Worm (Caenorhabditis elegans) whole organism, late embryonic: Measurements from ENCODE around the gene pgm-3.

Experiments
- C08G9.2 ChIP-seq: sonication (generic microtip); optimal IDR thresholded peaks from 2 replicates; lab custom pipeline; 2016; ENCODE audit warnings: mild to moderate bottlenecking, missing genetic modification characterization, moderate library complexity, missing compliant biosample characterization
- K02D7.2 ChIP-seq: sonication (generic microtip); optimal IDR thresholded peaks from 2 replicates; lab custom pipeline; 2017; ENCODE audit warnings: mild to moderate bottlenecking, missing genetic modification characterization, missing compliant biosample characterization
- T23F11.4 ChIP-seq: fragments of 200-800 bp; sonication (Bioruptor generic); optimal IDR thresholded peaks from 2 replicates; lab custom pipeline; 2018; ENCODE audit warnings: mild to moderate bottlenecking, missing genetic modification characterization, missing compliant biosample characterization
- ahr-1 ChIP-seq: sonication (generic microtip); optimal IDR thresholded peaks from 2 replicates; lab custom pipeline; 2016; ENCODE audit warnings: missing genetic modification characterization, missing compliant biosample characterization
- ama-1 ChIP-seq: fragments of 150-350 bp; optimal IDR thresholded peaks from 2 replicates; lab custom pipeline; 2014
- ceh-14 ChIP-seq: sonication (generic microtip); optimal IDR thresholded peaks from 2 replicates; lab custom pipeline; 2016; ENCODE audit warnings: missing genotype, missing genetic modification characterization, missing compliant biosample characterization
- ceh-18 ChIP-seq: sonication (generic microtip); optimal IDR thresholded peaks from 2 replicates; lab custom pipeline; 2016; ENCODE audit warnings: missing genetic modification characterization, missing compliant biosample characterization
- ceh-2 ChIP-seq: sonication (generic microtip); optimal IDR thresholded peaks from 2 replicates; lab custom pipeline; 2016; ENCODE audit warnings: missing genotype, missing genetic modification characterization, missing compliant biosample characterization
- ceh-22 ChIP-seq: sonication (generic microtip); optimal IDR thresholded peaks from 2 replicates; lab custom pipeline; 2017; ENCODE audit warnings: missing biosample characterization, missing genetic modification characterization
- ceh-31 ChIP-seq: sonication (generic microtip); optimal IDR thresholded peaks from 2 replicates; lab custom pipeline; 2016; ENCODE audit warnings: missing genetic modification characterization, missing compliant biosample characterization
- ceh-34 ChIP-seq: sonication (generic microtip); optimal IDR thresholded peaks from 2 replicates; lab custom pipeline; 2016; ENCODE audit warnings: mild to moderate bottlenecking, missing genetic modification characterization, missing compliant biosample characterization
- ceh-45 ChIP-seq: fragments of 200-800 bp; sonication (Bioruptor generic); IDR thresholded peaks from 2 replicates; pipeline ENCODE4 v1.3.6; 2022; ENCODE audit warnings: missing genetic modification reagents, missing genetic modification characterization, missing compliant biosample characterization
- ceh-48 ChIP-seq: sonication (generic microtip); optimal IDR thresholded peaks from 2 replicates; lab custom pipeline; 2016; ENCODE audit warnings: missing genetic modification characterization, inconsistent platforms, missing compliant biosample characterization
- ceh-6 ChIP-seq: fragments of 200-800 bp; sonication (Bioruptor generic); optimal IDR thresholded peaks from 2 replicates; lab custom pipeline; 2018; ENCODE audit warnings: mild to moderate bottlenecking, missing genetic modification characterization, missing compliant biosample characterization
- che-1 ChIP-seq: sonication (generic microtip); optimal IDR thresholded peaks from 2 replicates; lab custom pipeline; 2016; ENCODE audit warnings: mild to moderate bottlenecking, missing genetic modification characterization, missing compliant biosample characterization
- dmd-4 ChIP-seq: sonication (generic microtip); optimal IDR thresholded peaks from 2 replicates; lab custom pipeline; 2016; ENCODE audit warnings: borderline replicate concordance, missing genetic modification characterization, missing compliant biosample characterization
- dve-1 ChIP-seq: sonication (generic microtip); optimal IDR thresholded peaks from 2 replicates; lab custom pipeline; 2017; ENCODE audit warnings: antibody characterized with exemption, mild to moderate bottlenecking, missing genetic modification characterization, missing compliant biosample characterization
- elt-2 ChIP-seq: sonication (generic microtip); optimal IDR thresholded peaks from 2 replicates; lab custom pipeline; 2016; ENCODE audit warnings: missing genetic modification reagents, missing genetic modification characterization, missing compliant biosample characterization
- elt-4 ChIP-seq: sonication (generic microtip); optimal IDR thresholded peaks from 2 replicates; lab custom pipeline; 2016; ENCODE audit warnings: missing genetic modification characterization, missing compliant biosample characterization
- fkh-10 ChIP-seq: fragments of 150-350 bp; optimal IDR thresholded peaks from 2 replicates; lab custom pipeline; 2014; ENCODE audit warnings: missing biosample characterization, missing genetic modification reagents, missing genetic modification characterization
- fkh-6 ChIP-seq: sonication (generic microtip); optimal IDR thresholded peaks from 2 replicates; lab custom pipeline; 2016; ENCODE audit warnings: missing genetic modification characterization, missing compliant biosample characterization
- gmeb-2 ChIP-seq: sonication (generic microtip); optimal IDR thresholded peaks from 2 replicates; lab custom pipeline; 2016; ENCODE audit warnings: missing genetic modification characterization, inconsistent platforms, missing compliant biosample characterization
- hlh-13 ChIP-seq: fragments of 200-800 bp; sonication (Bioruptor generic); optimal IDR thresholded peaks from 2 replicates; lab custom pipeline; 2018; ENCODE audit warnings: mild to moderate bottlenecking, missing genetic modification characterization, missing compliant biosample characterization
- hlh-15 ChIP-seq: sonication (generic microtip); optimal IDR thresholded peaks from 2 replicates; lab custom pipeline; 2016; ENCODE audit warnings: missing genetic modification characterization, missing compliant biosample characterization
- hlh-8 ChIP-seq: sonication (generic microtip); optimal IDR thresholded peaks from 2 replicates; lab custom pipeline; 2016; ENCODE audit warnings: missing genotype, missing genetic modification characterization, missing compliant biosample characterization
- lim-6 ChIP-seq: sonication (generic microtip); optimal IDR thresholded peaks from 2 replicates; lab custom pipeline; 2016; ENCODE audit warnings: missing genetic modification characterization, missing compliant biosample characterization
- lin-11 ChIP-seq: fragments of 200-800 bp; sonication (Bioruptor generic); optimal IDR thresholded peaks from 2 replicates; lab custom pipeline; 2018; ENCODE audit warnings: mild to moderate bottlenecking, missing genetic modification characterization, missing compliant biosample characterization
- madf-2 ChIP-seq: sonication (generic microtip); optimal IDR thresholded peaks from 2 replicates; lab custom pipeline; 2017; ENCODE audit warnings: missing genetic modification characterization, missing compliant biosample characterization
- nfya-1 ChIP-seq: sonication (generic microtip); optimal IDR thresholded peaks from 2 replicates; lab custom pipeline; 2017; ENCODE audit warnings: missing genetic modification characterization, mild to moderate bottlenecking, missing compliant biosample characterization, antibody characterized with exemption, moderate library complexity
- nhr-232 ChIP-seq: sonication (generic microtip); optimal IDR thresholded peaks from 2 replicates; lab custom pipeline; 2016; ENCODE audit warnings: missing genetic modification characterization, missing compliant biosample characterization
- npax-4 ChIP-seq: sonication (generic microtip); optimal IDR thresholded peaks from 2 replicates; lab custom pipeline; 2016; ENCODE audit warnings: missing genetic modification characterization, missing compliant biosample characterization
- odd-2 ChIP-seq: sonication (generic microtip); optimal IDR thresholded peaks from 2 replicates; lab custom pipeline; 2017; ENCODE audit warnings: antibody characterized with exemption, mild to moderate bottlenecking, missing genetic modification characterization, missing compliant biosample characterization
- pag-3 ChIP-seq: sonication (generic microtip); optimal IDR thresholded peaks from 2 replicates; lab custom pipeline; 2016; ENCODE audit warnings: missing compliant biosample characterization, missing genetic modification characterization, borderline replicate concordance
- pat-9 ChIP-seq: fragments of 200-800 bp; sonication (Bioruptor generic); optimal IDR thresholded peaks from 2 replicates; lab custom pipeline; 2018; ENCODE audit warnings: mild to moderate bottlenecking, missing genetic modification characterization, moderate library complexity, missing compliant biosample characterization
- pax-1 ChIP-seq: fragments of 150-350 bp; optimal IDR thresholded peaks from 2 replicates; lab custom pipeline; 2014; ENCODE audit warnings: missing biosample characterization, missing genetic modification characterization
- pqm-1 ChIP-seq: sonication (generic microtip); optimal IDR thresholded peaks from 2 replicates; lab custom pipeline; 2016; ENCODE audit warnings: missing genetic modification characterization, missing compliant biosample characterization
- pros-1 ChIP-seq: fragments of 150-350 bp; optimal IDR thresholded peaks from 2 replicates; lab custom pipeline; 2014; ENCODE audit warnings: missing biosample characterization, missing genetic modification reagents, missing genetic modification characterization
- ref-2 ChIP-seq: sonication (generic microtip); optimal IDR thresholded peaks from 2 replicates; lab custom pipeline; 2016; ENCODE audit warnings: missing genetic modification characterization, missing compliant biosample characterization
- sdc-2 ChIP-seq: sonication (generic microtip); optimal IDR thresholded peaks from 2 replicates; lab custom pipeline; 2016; ENCODE audit warnings: missing genotype, missing genetic modification characterization, missing compliant biosample characterization
- sox-2 ChIP-seq: fragments of 200-800 bp; sonication (Bioruptor generic); IDR thresholded peaks from 2 replicates; pipeline ENCODE4 v1.3.6; 2022; ENCODE audit warnings: missing genetic modification reagents, missing genetic modification characterization, missing compliant biosample characterization
- syd-9 ChIP-seq: sonication (generic microtip); optimal IDR thresholded peaks from 2 replicates; lab custom pipeline; 2016; ENCODE audit warnings: mild to moderate bottlenecking, missing genetic modification characterization, moderate library complexity, missing compliant biosample characterization
- tbx-2 ChIP-seq: sonication (generic microtip); optimal IDR thresholded peaks from 2 replicates; lab custom pipeline; 2016; ENCODE audit warnings: missing genetic modification characterization, missing compliant biosample characterization
- tbx-7 ChIP-seq: sonication (generic microtip); optimal IDR thresholded peaks from 2 replicates; lab custom pipeline; 2016; ENCODE audit warnings: missing genotype, missing genetic modification characterization, missing compliant biosample characterization
- unc-42 ChIP-seq: sonication (generic microtip); optimal IDR thresholded peaks from 2 replicates; lab custom pipeline; 2016; ENCODE audit warnings: missing genotype, missing genetic modification characterization, missing compliant biosample characterization
- unc-55 ChIP-seq: sonication (generic microtip); optimal IDR thresholded peaks from 2 replicates; lab custom pipeline; 2017; ENCODE audit warnings: missing biosample characterization, missing genetic modification reagents, missing genetic modification characterization
- unc-86 ChIP-seq: sonication (generic microtip); optimal IDR thresholded peaks from 2 replicates; lab custom pipeline; 2016; ENCODE audit warnings: missing genetic modification characterization, missing compliant biosample characterization
- zip-5 ChIP-seq: sonication (generic microtip); optimal IDR thresholded peaks from 2 replicates; lab custom pipeline; 2016; ENCODE audit warnings: missing genetic modification characterization, missing compliant biosample characterization
- ztf-16 ChIP-seq: sonication (generic microtip); optimal IDR thresholded peaks from 2 replicates; lab custom pipeline; 2017; ENCODE audit warnings: missing genetic modification characterization, missing compliant biosample characterization

Gene pgm-3

ce11 chrIV:8761896-8762295 lies 36.4 kb downstream of the pgm-3 start, which contains the start of the genes F20C5.11 and klp-11:
F20C5.11 (minus strand) TSS chrIV:8761996.
klp-11 (minus strand) TSS chrIV:8762066.
- no peak for TF ChIP-seq unc-86 (tag; lab: Kevin White, UChicago)
- TF ChIP-seq ceh-31: no peak
- no peak for TF ChIP-seq ceh-34
- TF ChIP-seq unc-55 (GFP tag; lab: Kevin White, UChicago): no peak
- TF ChIP-seq T23F11.4: no peak
- TF ChIP-seq tbx-2 (tag; lab: Kevin White, UChicago): no peak
- TF ChIP-seq pat-9 (tag; lab: Kevin White, UChicago): no peak
- no peak for TF ChIP-seq ama-1
- no peak for TF ChIP-seq gmeb-2
- no peak for TF ChIP-seq hlh-13 (GFP tag; lab: Kevin White, UChicago)
- no peak for TF ChIP-seq fkh-6 (tag; lab: Kevin White, UChicago)
- TF ChIP-seq hlh-15 (tag; lab: Kevin White, UChicago): no peak
- TF ChIP-seq ahr-1 (tag; lab: Kevin White, UChicago): no peak

DNA sequence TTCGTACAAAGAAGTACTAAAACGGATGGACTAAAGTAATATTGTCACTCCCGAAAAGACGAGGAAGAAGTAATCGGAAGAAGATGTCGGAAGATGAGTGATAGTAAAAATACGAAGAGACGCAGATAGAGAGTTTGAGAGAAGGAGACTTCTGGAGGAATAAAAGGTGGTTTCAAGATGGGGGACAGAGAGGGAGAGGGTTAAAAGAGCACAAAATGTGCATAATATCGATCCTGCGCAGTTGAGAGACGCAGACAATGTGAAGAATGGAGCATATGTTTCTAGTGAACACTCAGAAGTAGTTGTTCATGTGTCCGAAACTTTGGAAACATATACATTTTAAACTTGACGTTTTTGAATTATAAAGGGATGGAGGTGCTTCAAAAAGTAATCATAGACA lies 36.9 kb downstream of the pgm-3 start:
- no peak for TF ChIP-seq syd-9 (tag; lab: Kevin White, UChicago)
- TF ChIP-seq hlh-13 (GFP tag; lab: Kevin White, UChicago): no peak
- no peak for TF ChIP-seq pros-1 (tag; lab: Kevin White, UChicago)
- peak; percentile 44 for TF ChIP-seq tbx-2 (tag; lab: Kevin White, UChicago)
- no peak for TF ChIP-seq sox-2 (GFP tag; lab: Robert Waterston, UW)
- TF ChIP-seq elt-4 (tag; lab: Kevin White, UChicago): no peak
- no peak for TF ChIP-seq sdc-2 (tag; lab: Kevin White, UChicago)
- no peak for TF ChIP-seq pqm-1 (tag; lab: Kevin White, UChicago)
- TF ChIP-seq pat-9 (tag; lab: Kevin White, UChicago): no peak
- TF ChIP-seq unc-86 (tag; lab: Kevin White, UChicago): no peak
- TF ChIP-seq lim-6 (tag; lab: Kevin White, UChicago): no peak
- TF ChIP-seq ceh-48 (tag; lab: Kevin White, UChicago): peak; percentile 92
- TF ChIP-seq hlh-8 (tag; lab: Kevin White, UChicago): peak; percentile 69
- TF ChIP-seq pax-1 (tag; lab: Kevin White, UChicago): no peak
- TF ChIP-seq odd-2: no peak
- TF ChIP-seq elt-2 (tag; lab: Kevin White, UChicago): no peak
- TF ChIP-seq che-1 (tag; lab: Kevin White, UChicago): no peak
- TF ChIP-seq pag-3 (tag; lab: Kevin White, UChicago): no peak
- TF ChIP-seq lin-11 (tag; lab: Kevin White, UChicago): no peak
- no peak for TF ChIP-seq ceh-22 (tag; lab: Kevin White, UChicago)
- TF ChIP-seq dve-1 (tag; lab: Kevin White, UChicago): no peak
- no peak for TF ChIP-seq ztf-16 (tag; lab: Kevin White, UChicago)
- peak; percentile 49 for TF ChIP-seq ceh-34
- no peak for TF ChIP-seq nhr-232
- TF ChIP-seq tbx-7 (tag; lab: Kevin White, UChicago): no peak
- no peak for TF ChIP-seq ceh-2 (tag; lab: Kevin White, UChicago)
- no peak for TF ChIP-seq npax-4 (tag; lab: Kevin White, UChicago)
- TF ChIP-seq unc-55 (GFP tag; lab: Kevin White, UChicago): no peak
- no peak for TF ChIP-seq ceh-14 (tag; lab: Kevin White, UChicago)
- TF ChIP-seq nfya-1 (tag; lab: Kevin White, UChicago): peak; percentile 52
- no peak for TF ChIP-seq ceh-6 (GFP tag; lab: Kevin White, UChicago)
- TF ChIP-seq C08G9.2: no peak
- TF ChIP-seq madf-2: no peak
- no peak for TF ChIP-seq dmd-4 (tag; lab: Kevin White, UChicago)
- no peak for TF ChIP-seq gmeb-2
- no peak for TF ChIP-seq ref-2
- peak; percentile 84 for TF ChIP-seq unc-42
- peak; percentile 82 for TF ChIP-seq ceh-31
- peak; percentile 20 for TF ChIP-seq ceh-18 (tag; lab: Kevin White, UChicago)
- no peak for TF ChIP-seq K02D7.2 (tag; lab: Kevin White, UChicago)
- no peak for TF ChIP-seq ceh-45 (GFP tag; lab: Robert Waterston, UW)
- no peak for TF ChIP-seq ama-1
- TF ChIP-seq zip-5 (tag; lab: Kevin White, UChicago): no peak
- no peak for TF ChIP-seq fkh-10 (GFP tag; lab: Kevin White, UChicago)
